Fruit fly (Drosophila melanogaster) whole organism, embryonic: ENCODE data around the gene Prp18.

Experiments used
- CG7987 ChIP-seq: fragments of 200-800 bp; sonication (Bioruptor generic); optimal IDR thresholded peaks from 2 replicates; lab custom pipeline; 2018; ENCODE audit warnings: missing biosample characterization, mild to moderate bottlenecking, missing genetic modification characterization, moderate library complexity
- oc ChIP-seq: fragments of 200-800 bp; sonication (Bioruptor generic); optimal IDR thresholded peaks from 2 replicates; lab custom pipeline; 2018; ENCODE audit warnings: missing biosample characterization, mild to moderate bottlenecking, missing genetic modification characterization, moderate library complexity

- TF ChIP-seq oc (tag; lab: Kevin White, UChicago) (peak; percentile 56), CG7987 (GFP tag; lab: Kevin White, UChicago) (no peak)
Observed at dm6 chr3R:19014742-19015422, 16.2 kb downstream of the Prp18 start.
